Worm (Caenorhabditis elegans): ENCODE data around the gene rpl-6.

DNA sequence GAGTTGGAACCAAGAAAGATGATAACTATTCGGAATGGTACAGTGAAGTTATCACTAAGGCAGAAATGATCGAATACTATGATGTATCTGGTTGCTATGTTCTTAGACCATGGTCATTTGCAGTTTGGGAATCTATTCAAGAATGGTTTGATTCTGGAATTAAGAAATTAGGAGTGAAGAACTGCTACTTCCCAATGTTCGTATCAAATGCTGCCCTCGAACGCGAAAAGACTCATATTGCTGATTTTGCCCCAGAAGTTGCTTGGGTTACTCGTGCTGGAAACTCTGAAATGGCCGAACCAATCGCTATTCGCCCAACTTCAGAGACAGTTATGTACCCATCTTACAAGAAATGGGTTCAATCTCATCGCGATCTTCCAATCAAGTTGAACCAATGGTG lies 31.2 kb downstream of the rpl-6 start:
- TF ChIP-seq ceh-88 (GFP tag; IDR thresholded peaks at IDR 0.05) (no peak), ztf-4 (tag; optimal IDR thresholded peaks at IDR 0.05) (no peak), nhr-28 (tag; optimal IDR thresholded peaks at IDR 0.05) (no peak), nhr-76 (tag; optimal IDR thresholded peaks at IDR 0.05) (no peak), nhr-77 (tag; optimal IDR thresholded peaks at IDR 0.05) (no peak), ztf-11 (tag; optimal IDR thresholded peaks at IDR 0.05) (no peak), ama-1 (optimal IDR thresholded peaks at IDR 0.05) (no peak), lin-15B (tag; optimal IDR thresholded peaks at IDR 0.05) (no peak), unc-62 (GFP tag; optimal IDR thresholded peaks at IDR 0.05) (no peak), mep-1 (tag; optimal IDR thresholded peaks at IDR 0.05) (no peak), ceh-82 (tag; optimal IDR thresholded peaks at IDR 0.05) (no peak), ceh-63 (GFP tag; optimal IDR thresholded peaks at IDR 0.05) (no peak)

Data from whole organism, L1 larva.